Fruit fly (Drosophila melanogaster) whole organism, prepupa: ENCODE data around the gene ago.
A peak's percentile ranks its signal among the peaks of the same experiment; 100 is the strongest.

Experiments used
- Blimp-1 ChIP-seq: fragments of 200-800 bp; sonication (Bioruptor generic); optimal IDR thresholded peaks from 3 replicates; lab custom pipeline; 2017; ENCODE audit warnings: missing biosample characterization, missing genetic modification characterization, mild to moderate bottlenecking, moderate library complexity, missing genetic modification reagents
- CG10631 ChIP-seq: fragments of 200-800 bp; sonication (Bioruptor generic); optimal IDR thresholded peaks from 2 replicates; lab custom pipeline; 2016; ENCODE audit warnings: missing biosample characterization, missing genetic modification characterization
- CG10669 ChIP-seq: fragments of 200-800 bp; sonication (Bioruptor generic); optimal IDR thresholded peaks from 3 replicates; lab custom pipeline; 2018; ENCODE audit warnings: missing biosample characterization, mild to moderate bottlenecking, missing genetic modification characterization, moderate library complexity
- CG1621 ChIP-seq: fragments of 200-800 bp; sonication (Bioruptor generic); optimal IDR thresholded peaks from 3 replicates; lab custom pipeline; 2018; ENCODE audit warnings: missing biosample characterization, mild to moderate bottlenecking, missing genetic modification characterization
- CG16779 ChIP-seq: fragments of 200-800 bp; sonication (Bioruptor generic); optimal IDR thresholded peaks from 3 replicates; lab custom pipeline; 2017; ENCODE audit warnings: missing biosample characterization, mild to moderate bottlenecking, missing genetic modification characterization
- CG3032 ChIP-seq: fragments of 200-800 bp; optimal IDR thresholded peaks from 2 replicates; lab custom pipeline; 2019; ENCODE audit warnings: missing biosample characterization, mild to moderate bottlenecking, missing genetic modification characterization, moderate library complexity
- CG31627 ChIP-seq: fragments of 200-800 bp; sonication (Bioruptor generic); optimal IDR thresholded peaks from 3 replicates; lab custom pipeline; 2016; ENCODE audit warnings: missing biosample characterization, missing genetic modification characterization
- CG34406 ChIP-seq: fragments of 200-800 bp; sonication (Bioruptor generic); optimal IDR thresholded peaks from 3 replicates; lab custom pipeline; 2016; ENCODE audit warnings: missing biosample characterization, missing genetic modification characterization
- CG3919 ChIP-seq: fragments of 200-800 bp; sonication (Bioruptor generic); optimal IDR thresholded peaks from 3 replicates; lab custom pipeline; 2016; ENCODE audit warnings: missing biosample characterization, missing genetic modification characterization
- CG6163 ChIP-seq: fragments of 200-800 bp; sonication (Bioruptor generic); IDR thresholded peaks from 3 replicates; pipeline ENCODE4 v1.3.6; 2022; ENCODE audit warnings: missing biosample characterization, missing genetic modification characterization
- CG6808 ChIP-seq: fragments of 200-800 bp; sonication (Bioruptor generic); optimal IDR thresholded peaks from 3 replicates; lab custom pipeline; 2017; ENCODE audit warnings: missing biosample characterization, missing genetic modification characterization, mild to moderate bottlenecking, moderate library complexity, missing genetic modification reagents
- CG6854 ChIP-seq: fragments of 200-800 bp; sonication (Bioruptor generic); optimal IDR thresholded peaks from 2 replicates; lab custom pipeline; 2017; ENCODE audit warnings: missing biosample characterization, mild to moderate bottlenecking, missing genetic modification characterization
- CG7368 ChIP-seq: fragments of 200-800 bp; sonication (Bioruptor generic); optimal IDR thresholded peaks from 3 replicates; lab custom pipeline; 2016; ENCODE audit warnings: missing biosample characterization, missing genetic modification characterization
- CG8119 ChIP-seq: fragments of 200-800 bp; sonication (Bioruptor generic); IDR thresholded peaks from 3 replicates; pipeline ENCODE4 v1.3.6; 2022; ENCODE audit warnings: missing biosample characterization, missing genetic modification characterization
- CG8319 ChIP-seq: fragments of 200-800 bp; sonication (Bioruptor generic); optimal IDR thresholded peaks from 3 replicates; lab custom pipeline; 2016; ENCODE audit warnings: missing biosample characterization, missing genetic modification characterization
- CG8632 ChIP-seq: fragments of 200-800 bp; sonication (Bioruptor generic); optimal IDR thresholded peaks from 3 replicates; lab custom pipeline; 2016; ENCODE audit warnings: missing biosample characterization, missing genetic modification characterization
- CG9139 ChIP-seq: fragments of 200-800 bp; sonication (Bioruptor generic); optimal IDR thresholded peaks from 3 replicates; lab custom pipeline; 2017; ENCODE audit warnings: missing biosample characterization, mild to moderate bottlenecking, missing genetic modification characterization
- Eip75B ChIP-seq: fragments of 200-800 bp; sonication (Bioruptor generic); optimal IDR thresholded peaks from 3 replicates; lab custom pipeline; 2016; ENCODE audit warnings: missing biosample characterization, missing genetic modification characterization
- Eip78C ChIP-seq: fragments of 200-800 bp; sonication (Bioruptor generic); peaks from one replicate; lab custom pipeline; 2016; ENCODE audit warnings: missing biosample characterization, missing genetic modification characterization
- Eip93F ChIP-seq: fragments of 200-800 bp; sonication (Bioruptor generic); optimal IDR thresholded peaks from 2 replicates; lab custom pipeline; 2016; ENCODE audit warnings: missing biosample characterization, mild to moderate bottlenecking, missing genetic modification characterization
- Ets21C ChIP-seq: fragments of 200-800 bp; sonication (Bioruptor generic); optimal IDR thresholded peaks from 3 replicates; lab custom pipeline; 2016; ENCODE audit warnings: missing biosample characterization, missing genetic modification characterization
- Ets96B ChIP-seq: fragments of 200-800 bp; optimal IDR thresholded peaks from 2 replicates; lab custom pipeline; 2019; ENCODE audit warnings: missing biosample characterization, mild to moderate bottlenecking, missing genetic modification characterization, moderate library complexity
- Gug ChIP-seq: fragments of 200-800 bp; sonication (Bioruptor generic); IDR thresholded peaks from 2 replicates; pipeline ENCODE4 v1.3.6; 2022; ENCODE audit warnings: missing biosample characterization, missing genetic modification characterization
- Hr38 ChIP-seq: sonication (Bioruptor generic); optimal IDR thresholded peaks from 2 replicates; lab custom pipeline; 2016; ENCODE audit warnings: missing biosample characterization, missing genetic modification characterization
- Hr4 ChIP-seq: fragments of 200-800 bp; sonication (Bioruptor generic); optimal IDR thresholded peaks from 3 replicates; lab custom pipeline; 2016; ENCODE audit warnings: missing biosample characterization, missing genetic modification characterization
- Lpt ChIP-seq: fragments of 200-800 bp; sonication (Bioruptor generic); optimal IDR thresholded peaks from 3 replicates; lab custom pipeline; 2016; ENCODE audit warnings: missing biosample characterization, missing genetic modification characterization
- Met ChIP-seq: fragments of 200-800 bp; sonication (Bioruptor generic); optimal IDR thresholded peaks from 3 replicates; lab custom pipeline; 2016; ENCODE audit warnings: missing biosample characterization, missing genetic modification characterization
- OdsH ChIP-seq: fragments of 200-800 bp; sonication (Bioruptor generic); optimal IDR thresholded peaks from 3 replicates; lab custom pipeline; 2016; ENCODE audit warnings: missing biosample characterization, missing genetic modification characterization
- Smox ChIP-seq: fragments of 200-800 bp; sonication (Bioruptor generic); optimal IDR thresholded peaks from 3 replicates; lab custom pipeline; 2016; ENCODE audit warnings: missing biosample characterization, missing genetic modification characterization
- Sox102F ChIP-seq: fragments of 200-800 bp; sonication (Bioruptor generic); optimal IDR thresholded peaks from 2 replicates; lab custom pipeline; 2016; ENCODE audit warnings: missing biosample characterization, mild to moderate bottlenecking, missing genetic modification characterization
- acj6 ChIP-seq: fragments of 200-800 bp; sonication (Bioruptor generic); optimal IDR thresholded peaks from 3 replicates; lab custom pipeline; 2016; ENCODE audit warnings: missing biosample characterization, missing genetic modification characterization
- cyc ChIP-seq: fragments of 200-800 bp; sonication (Bioruptor generic); optimal IDR thresholded peaks from 3 replicates; lab custom pipeline; 2016; ENCODE audit warnings: missing biosample characterization, missing genetic modification characterization
- eg ChIP-seq: fragments of 200-800 bp; sonication (Bioruptor generic); IDR thresholded peaks from 3 replicates; pipeline ENCODE4 v1.3.6; 2022; ENCODE audit warnings: missing biosample characterization, missing genetic modification characterization
- esn ChIP-seq: fragments of 200-800 bp; sonication (Bioruptor generic); optimal IDR thresholded peaks from 2 replicates; lab custom pipeline; 2016; ENCODE audit warnings: missing biosample characterization, mild to moderate bottlenecking, missing genetic modification characterization, moderate library complexity
- fd59A ChIP-seq: fragments of 200-800 bp; sonication (Bioruptor generic); optimal IDR thresholded peaks from 2 replicates; lab custom pipeline; 2017; ENCODE audit warnings: missing biosample characterization, mild to moderate bottlenecking, missing genetic modification characterization, missing genetic modification reagents
- fkh ChIP-seq: fragments of 200-800 bp; sonication (Bioruptor generic); optimal IDR thresholded peaks from 3 replicates; lab custom pipeline; 2017; ENCODE audit warnings: missing biosample characterization, mild to moderate bottlenecking, missing genetic modification characterization, moderate library complexity
- lz ChIP-seq: fragments of 200-800 bp; sonication (Bioruptor generic); optimal IDR thresholded peaks from 3 replicates; lab custom pipeline; 2016; ENCODE audit warnings: missing biosample characterization, missing genetic modification characterization
- net ChIP-seq: fragments of 200-800 bp; sonication (Bioruptor generic); optimal IDR thresholded peaks from 3 replicates; lab custom pipeline; 2016; ENCODE audit warnings: missing biosample characterization, missing genetic modification characterization
- pdm3 ChIP-seq: fragments of 200-800 bp; sonication (Bioruptor generic); optimal IDR thresholded peaks from 3 replicates; lab custom pipeline; 2016; ENCODE audit warnings: missing biosample characterization, missing genetic modification characterization
- salr ChIP-seq, 2 experiments: fragments of 200-800 bp; sonication (Bioruptor generic); optimal IDR thresholded peaks; 3 replicates each; lab custom pipeline; 2016 to 2018; ENCODE audit warnings: missing biosample characterization in 2 of 2, missing genetic modification characterization in 2 of 2, mild to moderate bottlenecking in 1 of 2
- spab ChIP-seq: fragments of 200-800 bp; sonication (Bioruptor generic); optimal IDR thresholded peaks from 2 replicates; lab custom pipeline; 2017; ENCODE audit warnings: missing biosample characterization, mild to moderate bottlenecking, missing genetic modification characterization, missing genetic modification reagents
- ss ChIP-seq, 2 experiments: fragments of 200-800 bp; sonication (Bioruptor generic); optimal IDR thresholded peaks; 2 replicates in 1 of 2; 3 replicates in 1 of 2; lab custom pipeline; 2017 to 2018; ENCODE audit warnings: mild to moderate bottlenecking in 2 of 2, missing biosample characterization in 2 of 2, missing genetic modification characterization in 2 of 2, moderate library complexity in 1 of 2
- svp ChIP-seq: fragments of 200-800 bp; sonication (Bioruptor generic); peaks from one replicate; lab custom pipeline; 2016; ENCODE audit warnings: missing biosample characterization, missing genetic modification characterization
- topi ChIP-seq: fragments of 200-800 bp; sonication (Bioruptor generic); optimal IDR thresholded peaks from 3 replicates; lab custom pipeline; 2016; ENCODE audit warnings: missing biosample characterization, missing genetic modification characterization
- vri ChIP-seq: fragments of 200-800 bp; sonication (Bioruptor generic); optimal IDR thresholded peaks from 3 replicates; lab custom pipeline; 2016; ENCODE audit warnings: missing biosample characterization, mild to moderate bottlenecking, missing genetic modification characterization

The ago gene

dm6 chr3L:4228187-4228836 lies 25.8 kb downstream of the ago start (continued):
- TF ChIP-seq Eip93F (GFP tag; lab: Kevin White, UChicago), result peak; percentile 88
- peak; percentile 98 for TF ChIP-seq CG8632 (GFP tag; lab: Kevin White, UChicago)
- TF ChIP-seq cyc, result peak; percentile 97
- peak; percentile 98 for TF ChIP-seq lz
- TF ChIP-seq spab (GFP tag; lab: Kevin White, UChicago), result peak; percentile 99
- TF ChIP-seq Blimp-1 (GFP tag; lab: Kevin White, UChicago), result peak; percentile 89
- TF ChIP-seq CG8319, result peak; percentile 96
- peak; percentile 99 for TF ChIP-seq eg
- peak; percentile 88 for TF ChIP-seq vri (GFP tag; lab: Kevin White, UChicago)
- TF ChIP-seq fkh (GFP tag; lab: Kevin White, UChicago), result peak; percentile 61
- TF ChIP-seq CG3919, result peak; percentile 99
- peak; percentile 98 for TF ChIP-seq OdsH (GFP tag; lab: Kevin White, UChicago)
- peak; percentile 99 for TF ChIP-seq CG6808
- TF ChIP-seq CG6854 (GFP tag; lab: Kevin White, UChicago), result peak; percentile 89
- peak; percentile 95 for TF ChIP-seq CG31627 (GFP tag; lab: Kevin White, UChicago)
- TF ChIP-seq Eip75B (GFP tag; lab: Kevin White, UChicago), result peak; percentile 99
- peak; percentile 98 for TF ChIP-seq pdm3
- TF ChIP-seq Hr4 (GFP tag; lab: Kevin White, UChicago), result peak; percentile 99
- TF ChIP-seq esn (GFP tag; lab: Kevin White, UChicago), result peak; percentile 98
- TF ChIP-seq fd59A (GFP tag; lab: Kevin White, UChicago), result peak; percentile 99
- TF ChIP-seq acj6, result peak; percentile 98
- peak; percentile 98 for TF ChIP-seq topi (GFP tag; lab: Kevin White, UChicago)
- peak; percentile 97 for TF ChIP-seq CG34406 (GFP tag; lab: Kevin White, UChicago)
- peak; percentile 99 for TF ChIP-seq CG10631

- TF ChIP-seq lz, result peak; percentile 49
- no peak for TF ChIP-seq Lpt
- no peak for TF ChIP-seq OdsH (GFP tag; lab: Kevin White, UChicago)
- TF ChIP-seq CG10669, result peak; percentile 26
- peak; percentile 1 for TF ChIP-seq CG16779
- no peak for TF ChIP-seq Hr38 (GFP tag; lab: Kevin White, UChicago)
- peak; percentile 11 for TF ChIP-seq topi (GFP tag; lab: Kevin White, UChicago)
- TF ChIP-seq Met (GFP tag; lab: Kevin White, UChicago), result peak; percentile 36
- TF ChIP-seq Blimp-1 (GFP tag; lab: Kevin White, UChicago), result peak; percentile 17
- TF ChIP-seq CG34406 (GFP tag; lab: Kevin White, UChicago), result no peak
- no peak for TF ChIP-seq CG7368 (GFP tag; lab: Kevin White, UChicago)
- TF ChIP-seq CG1621 (tag; lab: Kevin White, UChicago), result peak; percentile 94
- TF ChIP-seq salr (GFP tag; optimal IDR thresholded peaks at IDR 0.05; lab: Kevin White, UChicago), result no peak
- TF ChIP-seq CG9139 (GFP tag; lab: Kevin White, UChicago), result peak; percentile 11
- TF ChIP-seq cyc, result peak; percentile 25
- TF ChIP-seq Ets21C (GFP tag; lab: Kevin White, UChicago), result peak; percentile 26
- TF ChIP-seq net (GFP tag; lab: Kevin White, UChicago), result no peak
- TF ChIP-seq CG6163 (GFP tag; lab: Robert Waterston, UW), result 0 out of 3 replicates have a peak, but pooled peaks have one; percentile 16
- TF ChIP-seq svp (GFP tag; lab: Kevin White, UChicago), result peak; percentile 83
- peak; percentile 26 for TF ChIP-seq Sox102F (GFP tag; lab: Kevin White, UChicago)
- peak; percentile 45; the same call in 1 of the 3 replicates for TF ChIP-seq eg
- TF ChIP-seq CG3032 (tag; lab: Kevin White, UChicago), result peak; percentile 4
- peak; percentile 39 for TF ChIP-seq CG31627 (GFP tag; lab: Kevin White, UChicago)
- peak in 1 of 2 experiments; percentile 7 for TF ChIP-seq ss (GFP tag; optimal IDR thresholded peaks at IDR 0.05; lab: Kevin White, UChicago)
- no peak for TF ChIP-seq Eip78C (GFP tag; lab: Kevin White, UChicago)
- peak; percentile 20 for TF ChIP-seq esn (GFP tag; lab: Kevin White, UChicago)
- TF ChIP-seq Gug (GFP tag; lab: Robert Waterston, UW), result 0 out of 2 replicates have a peak, but pooled peaks have one; percentile 9
- peak; percentile 25 for TF ChIP-seq Ets96B (tag; lab: Kevin White, UChicago)
- TF ChIP-seq acj6, result peak; percentile 5
- no peak for TF ChIP-seq CG8119
- peak; percentile 31 for TF ChIP-seq Eip75B (GFP tag; lab: Kevin White, UChicago)
- peak; percentile 8 for TF ChIP-seq Smox (GFP tag; lab: Kevin White, UChicago)
- no peak for TF ChIP-seq CG6808
Measured at dm6 chr3L:4227164-4227563, 26.9 kb downstream of the ago start, which contains the start of gene CG46460. TSS of gene CG46460 (minus strand) at chr3L:4227302.
